Fruit fly (Drosophila melanogaster) whole organism, embryonic: Measurements from ENCODE around the gene CG5021.
A peak's percentile ranks its signal among the peaks of the same experiment; 100 is the strongest.

Source experiments
- BtbVII ChIP-seq: fragments of 200-800 bp; sonication (Bioruptor generic); optimal IDR thresholded peaks from 3 replicates; lab custom pipeline; 2017; ENCODE audit warnings: missing biosample characterization, mild to moderate bottlenecking, missing genetic modification characterization
- CG10267 ChIP-seq: fragments of 200-800 bp; sonication (Bioruptor generic); optimal IDR thresholded peaks from 2 replicates; lab custom pipeline; 2018; ENCODE audit warnings: missing biosample characterization, mild to moderate bottlenecking, missing genetic modification characterization, moderate library complexity
- CG11093 ChIP-seq: fragments of 200-800 bp; sonication (Bioruptor generic); IDR thresholded peaks from 3 replicates; pipeline ENCODE4 v1.3.6; 2022; ENCODE audit warnings: missing biosample characterization, missing genetic modification characterization
- CG11398 ChIP-seq: fragments of 200-800 bp; sonication (Bioruptor generic); optimal IDR thresholded peaks from 2 replicates; lab custom pipeline; 2016; ENCODE audit warnings: missing biosample characterization, missing genetic modification characterization
- CG14710 ChIP-seq: fragments of 200-800 bp; sonication (Bioruptor generic); optimal IDR thresholded peaks from 3 replicates; lab custom pipeline; 2019; ENCODE audit warnings: missing biosample characterization, mild to moderate bottlenecking, missing genetic modification characterization, moderate library complexity
- CG14965 ChIP-seq: fragments of 200-800 bp; sonication (Bioruptor generic); optimal IDR thresholded peaks from 2 replicates; lab custom pipeline; 2016; ENCODE audit warnings: missing biosample characterization, missing genetic modification characterization, borderline replicate concordance
- CG15011 ChIP-seq: fragments of 200-800 bp; sonication (Bioruptor generic); optimal IDR thresholded peaks from 3 replicates; lab custom pipeline; 2018; ENCODE audit warnings: missing biosample characterization, mild to moderate bottlenecking, missing genetic modification characterization
- CG15479 ChIP-seq: fragments of 200-800 bp; sonication (Bioruptor generic); optimal IDR thresholded peaks from 3 replicates; lab custom pipeline; 2019; ENCODE audit warnings: missing biosample characterization, mild to moderate bottlenecking, missing genetic modification characterization, moderate library complexity
- CG16779 ChIP-seq: fragments of 200-800 bp; sonication (Bioruptor generic); IDR thresholded peaks from 2 replicates; pipeline ENCODE4 v1.3.6; 2022; ENCODE audit warnings: missing biosample characterization, missing genetic modification characterization
- CG17802 ChIP-seq: fragments of 200-800 bp; sonication (Bioruptor generic); optimal IDR thresholded peaks from 2 replicates; lab custom pipeline; 2018; ENCODE audit warnings: missing biosample characterization, mild to moderate bottlenecking, missing genetic modification characterization, moderate library complexity
- CG17829 ChIP-seq: fragments of 200-800 bp; optimal IDR thresholded peaks from 2 replicates; lab custom pipeline; 2019; ENCODE audit warnings: missing biosample characterization, mild to moderate bottlenecking, missing genetic modification characterization, moderate library complexity
- CG33213 ChIP-seq: fragments of 200-800 bp; sonication (Bioruptor generic); optimal IDR thresholded peaks from 3 replicates; lab custom pipeline; 2016; ENCODE audit warnings: missing biosample characterization, missing genetic modification characterization
- CG34422 ChIP-seq: fragments of 200-800 bp; sonication (Bioruptor generic); IDR thresholded peaks from 3 replicates; pipeline ENCODE4 v1.3.6; 2022; ENCODE audit warnings: missing biosample characterization, missing genetic modification characterization
- CG4730 ChIP-seq: fragments of 200-800 bp; sonication (Bioruptor generic); IDR thresholded peaks from 2 replicates; pipeline ENCODE4 v1.3.6; 2022; ENCODE audit warnings: missing biosample characterization, missing genetic modification characterization
- CG6683 ChIP-seq: fragments of 200-800 bp; sonication (Bioruptor generic); optimal IDR thresholded peaks from 2 replicates; lab custom pipeline; 2017; ENCODE audit warnings: missing biosample characterization, mild to moderate bottlenecking, missing genetic modification characterization, missing genetic modification reagents
- CG7271 ChIP-seq: fragments of 200-800 bp; sonication (Bioruptor generic); optimal IDR thresholded peaks from 2 replicates; lab custom pipeline; 2018; ENCODE audit warnings: missing biosample characterization, mild to moderate bottlenecking, missing genetic modification characterization, moderate library complexity
- CG8290 ChIP-seq, 3 experiments: fragments of 200-800 bp; sonication (Bioruptor generic); optimal IDR thresholded peaks; 2 replicates each; lab custom pipeline; 2016 to 2019; ENCODE audit warnings: missing biosample characterization in 3 of 3, missing genetic modification characterization in 3 of 3, mild to moderate bottlenecking in 2 of 3, moderate library complexity in 1 of 3
- CG8944 ChIP-seq: fragments of 200-800 bp; sonication (Bioruptor generic); optimal IDR thresholded peaks from 3 replicates; lab custom pipeline; 2016; ENCODE audit warnings: missing biosample characterization, missing genetic modification characterization
- CG9609 ChIP-seq: fragments of 200-800 bp; sonication (Bioruptor generic); optimal IDR thresholded peaks from 3 replicates; lab custom pipeline; 2016; ENCODE audit warnings: missing biosample characterization, missing genetic modification characterization
- CG9876 ChIP-seq: fragments of 200-800 bp; sonication (Bioruptor generic); optimal IDR thresholded peaks from 2 replicates; lab custom pipeline; 2016; ENCODE audit warnings: missing biosample characterization, missing genetic modification characterization
- Chrac-16 ChIP-seq: fragments of 200-800 bp; sonication (Bioruptor generic); optimal IDR thresholded peaks from 3 replicates; lab custom pipeline; 2016; ENCODE audit warnings: missing biosample characterization, missing genetic modification characterization
- Doc3 ChIP-seq: fragments of 200-800 bp; sonication (Bioruptor generic); IDR thresholded peaks from 3 replicates; pipeline ENCODE4 v1.3.6; 2022; ENCODE audit warnings: missing biosample characterization, missing genetic modification characterization; ENCODE audit not compliant: partially characterized antibody
- Dp ChIP-seq: fragments of 200-800 bp; sonication (Bioruptor generic); optimal IDR thresholded peaks from 2 replicates; lab custom pipeline; 2018; ENCODE audit warnings: missing biosample characterization, mild to moderate bottlenecking, missing genetic modification characterization, moderate library complexity
- Elba2 ChIP-seq: fragments of 200-800 bp; sonication (Bioruptor generic); optimal IDR thresholded peaks from 3 replicates; lab custom pipeline; 2016; ENCODE audit warnings: missing biosample characterization, missing genetic modification characterization
- Fer1 ChIP-seq: fragments of 200-800 bp; sonication (Bioruptor generic); optimal IDR thresholded peaks from 2 replicates; lab custom pipeline; 2017; ENCODE audit warnings: missing biosample characterization, mild to moderate bottlenecking, missing genetic modification characterization
- HmgZ ChIP-seq: fragments of 200-800 bp; sonication (Bioruptor generic); optimal IDR thresholded peaks from 2 replicates; lab custom pipeline; 2018; ENCODE audit warnings: missing biosample characterization, mild to moderate bottlenecking, missing genetic modification characterization
- Hmr ChIP-seq: fragments of 200-800 bp; sonication (Bioruptor generic); optimal IDR thresholded peaks from 3 replicates; lab custom pipeline; 2017; ENCODE audit warnings: mild to moderate bottlenecking, missing biosample characterization, missing genetic modification reagents, missing genetic modification characterization
- Hmx ChIP-seq: fragments of 200-800 bp; sonication (Bioruptor generic); optimal IDR thresholded peaks from 2 replicates; lab custom pipeline; 2016; ENCODE audit warnings: missing biosample characterization, missing genetic modification characterization
- Hr51 ChIP-seq, 2 experiments: fragments of 200-800 bp; sonication (Bioruptor generic); optimal IDR thresholded peaks; 2 replicates in 1 of 2; 3 replicates in 1 of 2; lab custom pipeline; 2016 to 2018; ENCODE audit warnings: missing biosample characterization in 2 of 2, missing genetic modification characterization in 2 of 2, mild to moderate bottlenecking in 1 of 2, moderate library complexity in 1 of 2
- Hr78 ChIP-seq, 2 experiments: fragments of 200-800 bp in 1 of 2; fragments of >200 bp in 1 of 2; sonication (Bioruptor generic) in 1 of 2; optimal IDR thresholded peaks; 2 replicates each; lab custom pipeline; 2017 to 2019; ENCODE audit warnings: missing biosample characterization in 2 of 2, missing genetic modification characterization in 2 of 2, mild to moderate bottlenecking in 1 of 2, moderate library complexity in 1 of 2
- Mad ChIP-seq: fragments of 200-800 bp; sonication (Bioruptor generic); optimal IDR thresholded peaks from 2 replicates; lab custom pipeline; 2016; ENCODE audit warnings: missing biosample characterization, missing genetic modification characterization
- NC2β ChIP-seq: fragments of 200-800 bp; sonication (Bioruptor generic); optimal IDR thresholded peaks from 2 replicates; lab custom pipeline; 2016; ENCODE audit warnings: missing biosample characterization, missing genetic modification characterization
- Rfx ChIP-seq: fragments of 200-800 bp; sonication (Bioruptor generic); IDR thresholded peaks from 2 replicates; pipeline ENCODE4 v1.3.6; 2022; ENCODE audit warnings: missing biosample characterization, missing genetic modification characterization
- Sox102F ChIP-seq: fragments of 200-800 bp; sonication (Bioruptor generic); optimal IDR thresholded peaks from 2 replicates; lab custom pipeline; 2018; ENCODE audit warnings: missing biosample characterization, mild to moderate bottlenecking, missing genetic modification characterization, moderate library complexity
- Sry-δ ChIP-seq: fragments of 200-800 bp; sonication (Bioruptor generic); optimal IDR thresholded peaks from 2 replicates; lab custom pipeline; 2016; ENCODE audit warnings: missing biosample characterization, missing genetic modification characterization
- bigmax ChIP-seq: fragments of 200-800 bp; sonication (Bioruptor generic); optimal IDR thresholded peaks from 2 replicates; lab custom pipeline; 2018; ENCODE audit warnings: missing biosample characterization, mild to moderate bottlenecking, missing genetic modification characterization
- chm ChIP-seq: fragments of 200-800 bp; sonication (Bioruptor generic); IDR thresholded peaks from 2 replicates; pipeline ENCODE4 v1.3.6; 2022; ENCODE audit warnings: missing biosample characterization, missing genetic modification characterization
- corto ChIP-seq: fragments of 200-800 bp; sonication (Bioruptor generic); optimal IDR thresholded peaks from 2 replicates; lab custom pipeline; 2016; ENCODE audit warnings: missing biosample characterization, mild to moderate bottlenecking, missing genetic modification characterization, moderate library complexity
- ftz-f1 ChIP-seq: fragments of 200-800 bp; sonication (Bioruptor generic); optimal IDR thresholded peaks from 2 replicates; lab custom pipeline; 2016; ENCODE audit warnings: missing biosample characterization, missing genetic modification characterization
- gsb-n ChIP-seq: fragments of 200-800 bp; sonication (Bioruptor generic); optimal IDR thresholded peaks from 3 replicates; lab custom pipeline; 2018; ENCODE audit warnings: missing biosample characterization, mild to moderate bottlenecking, missing genetic modification characterization
- insv ChIP-seq, 2 experiments: fragments of 200-800 bp; sonication (Bioruptor generic); optimal IDR thresholded peaks; 3 replicates each; lab custom pipeline; 2016 to 2018; ENCODE audit warnings: missing biosample characterization in 2 of 2, missing genetic modification characterization in 2 of 2
- jumu ChIP-seq: fragments of 200-800 bp; sonication (Bioruptor generic); optimal IDR thresholded peaks from 3 replicates; lab custom pipeline; 2016; ENCODE audit warnings: missing biosample characterization, missing genetic modification characterization
- odd ChIP-seq: fragments of 200-800 bp; sonication (Bioruptor generic); optimal IDR thresholded peaks from 2 replicates; lab custom pipeline; 2017; ENCODE audit warnings: missing biosample characterization, mild to moderate bottlenecking, missing genetic modification characterization
- repo ChIP-seq: fragments of 200-800 bp; sonication (Bioruptor generic); optimal IDR thresholded peaks from 2 replicates; lab custom pipeline; 2016; ENCODE audit warnings: missing biosample characterization, missing genetic modification characterization
- salm ChIP-seq: fragments of 200-800 bp; sonication (Bioruptor generic); optimal IDR thresholded peaks from 2 replicates; lab custom pipeline; 2018; ENCODE audit warnings: missing biosample characterization, mild to moderate bottlenecking, missing genetic modification characterization
- sima ChIP-seq: fragments of 200-800 bp; sonication (Bioruptor generic); optimal IDR thresholded peaks from 2 replicates; lab custom pipeline; 2016; ENCODE audit warnings: missing biosample characterization, missing genetic modification characterization
- ssp ChIP-seq: fragments of 200-800 bp; sonication (Bioruptor generic); IDR thresholded peaks from 2 replicates; pipeline ENCODE4 v1.3.6; 2022; ENCODE audit warnings: missing biosample characterization, missing genetic modification characterization
- trem ChIP-seq: fragments of 200-800 bp; optimal IDR thresholded peaks from 3 replicates; lab custom pipeline; 2019; ENCODE audit warnings: missing biosample characterization, mild to moderate bottlenecking, missing genetic modification characterization, moderate library complexity
- wdn ChIP-seq: fragments of 200-800 bp; sonication (Bioruptor generic); IDR thresholded peaks from 2 replicates; pipeline ENCODE4 v1.3.6; 2022; ENCODE audit warnings: missing biosample characterization, missing genetic modification characterization

Gene CG5021

dm6 chr3L:8997686-8998239 lies 31.1 kb downstream of the CG5021 start, which contains the start of the genes smg and CG5087 (continued):
- peak; percentile 66 for TF ChIP-seq NC2β (GFP tag; lab: Kevin White, UChicago)
- TF ChIP-seq insv (GFP tag; optimal IDR thresholded peaks at IDR 0.05; lab: Kevin White, UChicago) = peak in 1 of 2 experiments; percentile 92
- peak; percentile 45 for TF ChIP-seq CG8944 (GFP tag; lab: Kevin White, UChicago)
- TF ChIP-seq gsb-n (tag; lab: Kevin White, UChicago) = peak; percentile 39
- peak; percentile 77 for TF ChIP-seq Rfx (GFP tag; lab: Robert Waterston, UW)
- TF ChIP-seq Hmx (GFP tag; lab: Kevin White, UChicago) = no peak
- TF ChIP-seq CG17802 (tag; lab: Kevin White, UChicago) = no peak
- TF ChIP-seq CG14710 (tag; lab: Kevin White, UChicago) = peak; percentile 83
- TF ChIP-seq wdn (GFP tag; lab: Robert Waterston, UW) = peak; percentile 31; the same call in 1 of the 2 replicates
- TF ChIP-seq CG7271 (tag; lab: Kevin White, UChicago) = no peak
- TF ChIP-seq Hr51 (GFP tag; optimal IDR thresholded peaks at IDR 0.05; lab: Kevin White, UChicago) = peak in 1 of 2 experiments; percentile 8
- no peak for TF ChIP-seq bigmax
- TF ChIP-seq jumu (GFP tag; lab: Kevin White, UChicago) = peak; percentile 66
- TF ChIP-seq sima = no peak
- TF ChIP-seq CG6683 = no peak
- TF ChIP-seq Doc3 = peak; percentile 55; the same call in 1 of the 3 replicates
- 0 out of 2 replicates have a peak, but pooled peaks have one; percentile 18 for TF ChIP-seq CG16779
- peak; percentile 89 for TF ChIP-seq Hmr (GFP tag; lab: Kevin White, UChicago)
- TF ChIP-seq ssp (GFP tag; lab: Robert Waterston, UW) = 0 out of 2 replicates have a peak, but pooled peaks have one; percentile 14
- TF ChIP-seq Sox102F = no peak
- TF ChIP-seq BtbVII = peak; percentile 14
- 0 out of 2 replicates have a peak, but pooled peaks have one; percentile 24 for TF ChIP-seq chm (GFP tag; lab: Robert Waterston, UW)
- peak; percentile 78 for TF ChIP-seq CG10267
- TF ChIP-seq CG11093 (GFP tag; lab: Robert Waterston, UW) = no peak
- peak; percentile 86 for TF ChIP-seq trem (tag; lab: Kevin White, UChicago)
- peak; percentile 46 for TF ChIP-seq CG9876 (GFP tag; lab: Kevin White, UChicago)
- peak; percentile 56 for TF ChIP-seq Dp (GFP tag; lab: Kevin White, UChicago)
- peak; percentile 27 for TF ChIP-seq Mad (GFP tag; lab: Kevin White, UChicago)
- TF ChIP-seq CG8290 (GFP tag; optimal IDR thresholded peaks at IDR 0.05; lab: Kevin White, UChicago) = peak; percentile 30
- no peak for TF ChIP-seq CG8290 (tag; optimal IDR thresholded peaks at IDR 0.05; lab: Kevin White, UChicago)
- peak; percentile 99 for TF ChIP-seq Sry-δ (GFP tag; lab: Kevin White, UChicago)
- peak; percentile 59 for TF ChIP-seq CG34422
- peak; percentile 39 for TF ChIP-seq corto (GFP tag; lab: Kevin White, UChicago)
- peak; percentile 100 for TF ChIP-seq Elba2 (GFP tag; lab: Kevin White, UChicago)
- no peak for TF ChIP-seq CG14965 (GFP tag; lab: Kevin White, UChicago)
- peak; percentile 13 for TF ChIP-seq CG9609 (GFP tag; lab: Kevin White, UChicago)
- TF ChIP-seq repo = peak; percentile 63
- TF ChIP-seq ftz-f1 (GFP tag; lab: Kevin White, UChicago) = peak; percentile 77
- no peak for TF ChIP-seq CG4730
- TF ChIP-seq HmgZ (tag; lab: Kevin White, UChicago) = peak; percentile 92
- TF ChIP-seq CG15479 = no peak
- peak; percentile 7 for TF ChIP-seq Chrac-16 (GFP tag; lab: Kevin White, UChicago)
- TF ChIP-seq CG11398 (GFP tag; lab: Kevin White, UChicago) = peak; percentile 56
- no peak for TF ChIP-seq CG15011 (GFP tag; lab: Kevin White, UChicago)
- peak; percentile 6 for TF ChIP-seq salm (tag; lab: Kevin White, UChicago)
- TF ChIP-seq Fer1 (GFP tag; lab: Kevin White, UChicago) = peak; percentile 16
- peak; percentile 93 for TF ChIP-seq CG33213 (GFP tag; lab: Kevin White, UChicago)
- TF ChIP-seq Hr78 (GFP tag; optimal IDR thresholded peaks at IDR 0.05; lab: Kevin White, UChicago) = peak in 1 of 2 experiments; percentile 46
- no peak for TF ChIP-seq odd (GFP tag; lab: Kevin White, UChicago)
- TF ChIP-seq CG17829 (tag; lab: Kevin White, UChicago) = peak; percentile 75
